Worm (Caenorhabditis elegans) whole organism, midembryonic: ENCODE results near the gene bath-23.

Experiments used
- T22C8.4 ChIP-seq: fragments of 200-800 bp; sonication (Bioruptor generic); IDR thresholded peaks from 2 replicates; pipeline ENCODE4 v1.3.6; 2022; ENCODE audit warnings: missing genetic modification characterization, missing compliant biosample characterization
- cog-1 ChIP-seq: sonication (generic microtip); optimal IDR thresholded peaks from 2 replicates; lab custom pipeline; 2016; ENCODE audit warnings: missing genetic modification characterization, missing compliant biosample characterization
- flt-1 ChIP-seq: fragments of 200-800 bp; sonication (Bioruptor generic); IDR thresholded peaks from 2 replicates; pipeline ENCODE4 v1.3.6; 2022; ENCODE audit warnings: missing genetic modification characterization, missing compliant biosample characterization
- klf-2 ChIP-seq: fragments of 200-800 bp; sonication (Bioruptor generic); conservative IDR thresholded peaks from 2 replicates; pipeline ENCODE4 v1.3.6; 2022; ENCODE audit warnings: missing genetic modification reagents, missing genetic modification characterization, missing compliant biosample characterization
- med-1 ChIP-seq: sonication (generic microtip); optimal IDR thresholded peaks from 2 replicates; lab custom pipeline; 2017; ENCODE audit warnings: missing genetic modification characterization, mild to moderate bottlenecking, missing compliant biosample characterization, antibody characterized with exemption, missing genetic modification reagents; ENCODE audit not compliant: insufficient read depth
- ref-1 ChIP-seq: fragments of 200-800 bp; sonication (Bioruptor generic); conservative IDR thresholded peaks from 2 replicates; pipeline ENCODE4 v1.3.6; 2022; ENCODE audit warnings: missing genetic modification reagents, missing genetic modification characterization, missing compliant biosample characterization
- tab-1 ChIP-seq: fragments of 200-800 bp; sonication (Bioruptor generic); IDR thresholded peaks from 2 replicates; pipeline ENCODE4 v1.3.6; 2022; ENCODE audit warnings: missing genetic modification characterization, missing compliant biosample characterization
- ztf-23 ChIP-seq: fragments of 200-800 bp; sonication (Bioruptor generic); IDR thresholded peaks from 2 replicates; pipeline ENCODE4 v1.3.6; 2022; ENCODE audit warnings: missing genetic modification reagents, missing genetic modification characterization, missing compliant biosample characterization
- ztf-29 ChIP-seq: fragments of 200-800 bp; sonication (Bioruptor generic); IDR thresholded peaks from 2 replicates; pipeline ENCODE4 v1.3.6; 2022; ENCODE audit warnings: missing genetic modification reagents, missing genetic modification characterization, missing compliant biosample characterization

DNA sequence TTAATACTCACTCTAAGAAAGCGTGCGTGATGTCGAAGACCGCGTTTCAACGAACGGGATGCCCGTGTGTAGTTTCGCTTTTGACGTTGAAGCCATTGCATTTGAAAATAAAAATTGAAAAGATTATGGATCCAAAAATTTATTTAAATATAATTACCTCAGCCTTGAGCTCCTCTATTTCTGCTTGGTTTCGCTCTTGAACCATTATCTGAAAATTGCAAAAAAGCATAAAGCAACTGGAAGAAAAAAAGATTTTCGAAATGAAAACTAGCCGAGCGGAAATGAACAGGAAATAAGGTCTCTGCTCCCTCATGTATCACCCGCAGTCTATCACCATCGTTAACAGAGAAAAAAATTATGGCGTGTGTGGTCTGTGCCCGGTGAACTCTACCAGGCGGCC, 4.0 kb upstream of the bath-23 start, which contains the start of gene Y49F6C.6:
- no peak for TF ChIP-seq ztf-29 (GFP tag; lab: Robert Waterston, UW)
- no peak for TF ChIP-seq med-1 (GFP tag; lab: Kevin White, UChicago)
- TF ChIP-seq ztf-23: no peak
- TF ChIP-seq ref-1 (GFP tag; lab: Robert Waterston, UW): no peak
- no peak for TF ChIP-seq tab-1 (GFP tag; lab: Robert Waterston, UW)
- no peak for TF ChIP-seq flt-1 (GFP tag; lab: Robert Waterston, UW)
- no peak for TF ChIP-seq cog-1
- TF ChIP-seq klf-2 (GFP tag; lab: Robert Waterston, UW): no peak
- TF ChIP-seq T22C8.4: no peak
